Fruit fly (Drosophila melanogaster) whole organism, embryonic: ENCODE measurements around the gene nop5.

Experiments
- Bdp1 ChIP-seq: fragments of 200-800 bp; sonication (Bioruptor generic); optimal IDR thresholded peaks from 3 replicates; lab custom pipeline; 2016; ENCODE audit warnings: missing biosample characterization, missing genetic modification characterization
- Bteb2 ChIP-seq: fragments of 200-800 bp; sonication (Bioruptor generic); optimal IDR thresholded peaks from 2 replicates; lab custom pipeline; 2016; ENCODE audit warnings: missing biosample characterization, missing genetic modification characterization
- CG10274 ChIP-seq: fragments of 200-800 bp; sonication (Bioruptor generic); optimal IDR thresholded peaks from 3 replicates; lab custom pipeline; 2017; ENCODE audit warnings: missing biosample characterization, mild to moderate bottlenecking, missing genetic modification characterization
- CG10431 ChIP-seq: fragments of 200-800 bp; sonication (Bioruptor generic); optimal IDR thresholded peaks from 3 replicates; lab custom pipeline; 2018; ENCODE audit warnings: missing biosample characterization, mild to moderate bottlenecking, missing genetic modification characterization
- CG11560 ChIP-seq: fragments of 200-800 bp; sonication (Bioruptor generic); IDR thresholded peaks from 3 replicates; pipeline ENCODE4 v1.3.6; 2022; ENCODE audit warnings: missing biosample characterization, missing genetic modification characterization
- CG12104 ChIP-seq: fragments of 200-800 bp; sonication (Bioruptor generic); optimal IDR thresholded peaks from 3 replicates; lab custom pipeline; 2016; ENCODE audit warnings: missing biosample characterization, missing genetic modification characterization
- CG12299 ChIP-seq: fragments of 200-800 bp; sonication (Bioruptor generic); optimal IDR thresholded peaks from 2 replicates; lab custom pipeline; 2018; ENCODE audit warnings: missing biosample characterization, mild to moderate bottlenecking, missing genetic modification characterization
- CG15073 ChIP-seq: fragments of 200-800 bp; sonication (Bioruptor generic); optimal IDR thresholded peaks from 2 replicates; lab custom pipeline; 2016; ENCODE audit warnings: missing biosample characterization, missing genetic modification characterization
- CG1603 ChIP-seq: fragments of 200-800 bp; sonication (Bioruptor generic); optimal IDR thresholded peaks from 2 replicates; lab custom pipeline; 2019; ENCODE audit warnings: missing biosample characterization, mild to moderate bottlenecking, missing genetic modification characterization, moderate library complexity
- CG17186 ChIP-seq: fragments of 200-800 bp; sonication (Bioruptor generic); optimal IDR thresholded peaks from 3 replicates; lab custom pipeline; 2017; ENCODE audit warnings: missing biosample characterization, missing genetic modification reagents, missing genetic modification characterization
- CG17829 ChIP-seq: fragments of 200-800 bp; optimal IDR thresholded peaks from 2 replicates; lab custom pipeline; 2019; ENCODE audit warnings: missing biosample characterization, mild to moderate bottlenecking, missing genetic modification characterization, moderate library complexity
- CG18476 ChIP-seq: fragments of 200-800 bp; sonication (Bioruptor generic); optimal IDR thresholded peaks from 2 replicates; lab custom pipeline; 2016; ENCODE audit warnings: missing biosample characterization, mild to moderate bottlenecking, missing genetic modification characterization
- CG18619 ChIP-seq: fragments of 200-800 bp; sonication (Bioruptor generic); optimal IDR thresholded peaks from 3 replicates; lab custom pipeline; 2017; ENCODE audit warnings: missing biosample characterization, mild to moderate bottlenecking, missing genetic modification characterization
- CG30020 ChIP-seq: fragments of 200-800 bp; optimal IDR thresholded peaks from 2 replicates; lab custom pipeline; 2019; ENCODE audit warnings: missing biosample characterization, mild to moderate bottlenecking, missing genetic modification characterization, moderate library complexity
- CG32772 ChIP-seq: fragments of 200-800 bp; sonication (Bioruptor generic); IDR thresholded peaks from 2 replicates; pipeline ENCODE4 v1.3.6; 2022; ENCODE audit warnings: missing biosample characterization, missing genetic modification characterization
- CG3281 ChIP-seq: fragments of 200-800 bp; sonication (Bioruptor generic); optimal IDR thresholded peaks from 3 replicates; lab custom pipeline; 2017; ENCODE audit warnings: missing biosample characterization, mild to moderate bottlenecking, missing genetic modification characterization
- CG3407 ChIP-seq: fragments of 200-800 bp; sonication (Bioruptor generic); optimal IDR thresholded peaks from 2 replicates; lab custom pipeline; 2018; ENCODE audit warnings: missing biosample characterization, mild to moderate bottlenecking, missing genetic modification characterization
- CG7839 ChIP-seq: fragments of 200-800 bp; sonication (Bioruptor generic); optimal IDR thresholded peaks from 3 replicates; lab custom pipeline; 2018; ENCODE audit warnings: missing biosample characterization, mild to moderate bottlenecking, missing genetic modification characterization, moderate library complexity
- CG9727 ChIP-seq: fragments of 200-800 bp; sonication (Bioruptor generic); optimal IDR thresholded peaks from 3 replicates; lab custom pipeline; 2017; ENCODE audit warnings: missing biosample characterization, mild to moderate bottlenecking, missing genetic modification characterization
- Dbx ChIP-seq: fragments of 200-800 bp; sonication (Bioruptor generic); IDR thresholded peaks from 3 replicates; pipeline ENCODE4 v1.3.6; 2022; ENCODE audit warnings: missing biosample characterization, missing genetic modification characterization
- Deaf1 ChIP-seq: fragments of 200-800 bp; optimal IDR thresholded peaks from 3 replicates; lab custom pipeline; 2019; ENCODE audit warnings: missing biosample characterization, mild to moderate bottlenecking, missing genetic modification characterization, moderate library complexity
- Dp ChIP-seq: fragments of 200-800 bp; sonication (Bioruptor generic); optimal IDR thresholded peaks from 2 replicates; lab custom pipeline; 2018; ENCODE audit warnings: missing biosample characterization, mild to moderate bottlenecking, missing genetic modification characterization, moderate library complexity
- Fer1 ChIP-seq: fragments of 200-800 bp; sonication (Bioruptor generic); optimal IDR thresholded peaks from 2 replicates; lab custom pipeline; 2017; ENCODE audit warnings: missing biosample characterization, mild to moderate bottlenecking, missing genetic modification characterization
- Hmr ChIP-seq: fragments of 200-800 bp; sonication (Bioruptor generic); optimal IDR thresholded peaks from 3 replicates; lab custom pipeline; 2017; ENCODE audit warnings: mild to moderate bottlenecking, missing biosample characterization, missing genetic modification reagents, missing genetic modification characterization
- Hr39 ChIP-seq: fragments of >200 bp; optimal IDR thresholded peaks from 2 replicates; lab custom pipeline; 2017
- Hsf ChIP-seq: fragments of 200-800 bp; sonication (Bioruptor generic); optimal IDR thresholded peaks from 3 replicates; lab custom pipeline; 2016; ENCODE audit warnings: missing biosample characterization, missing genetic modification characterization
- NfI ChIP-seq: fragments of 200-800 bp; sonication (Bioruptor generic); optimal IDR thresholded peaks from 3 replicates; lab custom pipeline; 2018; ENCODE audit warnings: missing biosample characterization, mild to moderate bottlenecking, missing genetic modification characterization, moderate library complexity
- Pdp1 ChIP-seq, 2 experiments: fragments of 200-800 bp; sonication (Bioruptor generic); optimal IDR thresholded peaks; 3 replicates each; lab custom pipeline; 2016; ENCODE audit warnings: missing biosample characterization in 2 of 2, missing genetic modification characterization in 2 of 2, mild to moderate bottlenecking in 1 of 2, moderate library complexity in 1 of 2
- Spps ChIP-seq: fragments of 200-800 bp; sonication (Bioruptor generic); optimal IDR thresholded peaks from 2 replicates; lab custom pipeline; 2018; ENCODE audit warnings: missing biosample characterization, mild to moderate bottlenecking, missing genetic modification characterization
- Taf1 ChIP-seq: fragments of 200-800 bp; sonication (Bioruptor generic); IDR thresholded peaks from 2 replicates; pipeline ENCODE4 v1.3.6; 2022; ENCODE audit warnings: missing biosample characterization, missing genetic modification characterization
- ab ChIP-seq: fragments of 200-800 bp; sonication (Bioruptor generic); optimal IDR thresholded peaks from 2 replicates; lab custom pipeline; 2016; ENCODE audit warnings: missing biosample characterization, missing genetic modification characterization
- abd-A ChIP-seq: fragments of 200-800 bp; sonication (Bioruptor generic); optimal IDR thresholded peaks from 3 replicates; lab custom pipeline; 2019; ENCODE audit warnings: missing biosample characterization, mild to moderate bottlenecking, missing genetic modification characterization, moderate library complexity
- ase ChIP-seq: fragments of 200-800 bp; sonication (Bioruptor generic); IDR thresholded peaks from 3 replicates; pipeline ENCODE4 v1.3.6; 2022; ENCODE audit warnings: missing biosample characterization, missing genetic modification characterization
- bbx ChIP-seq: fragments of 200-800 bp; sonication (Bioruptor generic); IDR thresholded peaks from 2 replicates; pipeline ENCODE4 v1.3.6; 2022; ENCODE audit warnings: missing biosample characterization, missing genetic modification characterization; ENCODE audit not compliant: partially characterized antibody
- chif ChIP-seq, 2 experiments: fragments of 200-800 bp; sonication (Bioruptor generic); optimal IDR thresholded peaks; 3 replicates each; lab custom pipeline; 2016; ENCODE audit warnings: missing biosample characterization in 2 of 2, missing genetic modification characterization in 2 of 2
- disco-r ChIP-seq: fragments of 200-800 bp; sonication (Bioruptor generic); optimal IDR thresholded peaks from 2 replicates; lab custom pipeline; 2016; ENCODE audit warnings: missing biosample characterization, missing genetic modification characterization
- dysf ChIP-seq: fragments of 200-800 bp; sonication (Bioruptor generic); IDR thresholded peaks from 3 replicates; pipeline ENCODE4 v1.3.6; 2022; ENCODE audit warnings: missing biosample characterization, missing genetic modification characterization
- esg ChIP-seq: fragments of 200-800 bp; sonication (Bioruptor generic); conservative IDR thresholded peaks from 2 replicates; pipeline ENCODE4 v1.3.6; 2022; ENCODE audit warnings: missing biosample characterization, missing genetic modification characterization
- gsb-n ChIP-seq: fragments of 200-800 bp; sonication (Bioruptor generic); optimal IDR thresholded peaks from 3 replicates; lab custom pipeline; 2018; ENCODE audit warnings: missing biosample characterization, mild to moderate bottlenecking, missing genetic modification characterization
- kah ChIP-seq: fragments of 200-800 bp; sonication (Bioruptor generic); optimal IDR thresholded peaks from 2 replicates; lab custom pipeline; 2018; ENCODE audit warnings: missing biosample characterization, mild to moderate bottlenecking, missing genetic modification characterization
- mam ChIP-seq: fragments of 200-800 bp; sonication (Bioruptor generic); optimal IDR thresholded peaks from 3 replicates; lab custom pipeline; 2016; ENCODE audit warnings: missing biosample characterization, missing genetic modification characterization
- mirr ChIP-seq: fragments of 200-800 bp; sonication (Bioruptor generic); optimal IDR thresholded peaks from 3 replicates; lab custom pipeline; 2018; ENCODE audit warnings: missing biosample characterization, mild to moderate bottlenecking, missing genetic modification characterization
- odd ChIP-seq: fragments of 200-800 bp; sonication (Bioruptor generic); optimal IDR thresholded peaks from 2 replicates; lab custom pipeline; 2017; ENCODE audit warnings: missing biosample characterization, mild to moderate bottlenecking, missing genetic modification characterization
- repo ChIP-seq: fragments of 200-800 bp; sonication (Bioruptor generic); optimal IDR thresholded peaks from 2 replicates; lab custom pipeline; 2016; ENCODE audit warnings: missing biosample characterization, missing genetic modification characterization
- sim ChIP-seq: fragments of 200-800 bp; sonication (Bioruptor generic); IDR thresholded peaks from 2 replicates; pipeline ENCODE4 v1.3.6; 2022; ENCODE audit warnings: missing biosample characterization, missing genetic modification characterization
- slou ChIP-seq: fragments of 200-800 bp; sonication (Bioruptor generic); optimal IDR thresholded peaks from 3 replicates; lab custom pipeline; 2016; ENCODE audit warnings: missing biosample characterization, missing genetic modification characterization
- unpg ChIP-seq: fragments of 200-800 bp; sonication (Bioruptor generic); optimal IDR thresholded peaks from 3 replicates; lab custom pipeline; 2018; ENCODE audit warnings: missing biosample characterization, mild to moderate bottlenecking, missing genetic modification characterization, moderate library complexity
- vvl ChIP-seq: fragments of 200-800 bp; sonication (Bioruptor generic); IDR thresholded peaks from 2 replicates; pipeline ENCODE4 v1.3.6; 2022; ENCODE audit warnings: missing biosample characterization, missing genetic modification characterization
- zen2 ChIP-seq: fragments of 200-800 bp; sonication (Bioruptor generic); IDR thresholded peaks from 3 replicates; pipeline ENCODE4 v1.3.6; 2022; ENCODE audit warnings: missing biosample characterization, missing genetic modification characterization; ENCODE audit not compliant: partially characterized antibody
- zf30C ChIP-seq: fragments of 200-800 bp; sonication (Bioruptor generic); optimal IDR thresholded peaks from 3 replicates; lab custom pipeline; 2018; ENCODE audit warnings: missing biosample characterization, mild to moderate bottlenecking, missing genetic modification characterization

nop5 gene

dm6 chr2L:6968013-6968517 is 49.5 kb upstream of the nop5 start (continued):
- peak; percentile 6 for TF ChIP-seq CG30020
- TF ChIP-seq Deaf1 (tag; lab: Kevin White, UChicago), result peak; percentile 30
- peak; percentile 33 to 62 for TF ChIP-seq Pdp1 (GFP tag; optimal IDR thresholded peaks at IDR 0.05; lab: Kevin White, UChicago)
- peak; percentile 81; the same call in 1 of the 2 replicates for TF ChIP-seq bbx (GFP tag; lab: Robert Waterston, UW)
- no peak for TF ChIP-seq CG17186 (GFP tag; lab: Kevin White, UChicago)
- TF ChIP-seq Spps (tag; lab: Kevin White, UChicago), result no peak
- peak; percentile 77 for TF ChIP-seq vvl (GFP tag; lab: Robert Waterston, UW)
- peak; percentile 16; the same call in 1 of the 2 replicates for TF ChIP-seq CG32772 (GFP tag; lab: Robert Waterston, UW)
- no peak for TF ChIP-seq CG3407
- peak; percentile 69 for TF ChIP-seq CG1603 (tag; lab: Kevin White, UChicago)
- no peak for TF ChIP-seq mirr (GFP tag; lab: Kevin White, UChicago)
- no peak for TF ChIP-seq Dp (GFP tag; lab: Kevin White, UChicago)
- no peak for TF ChIP-seq CG12104 (GFP tag; lab: Kevin White, UChicago)
- TF ChIP-seq odd (GFP tag; lab: Kevin White, UChicago), result no peak
- TF ChIP-seq esg (GFP tag; lab: Robert Waterston, UW), result 0 out of 2 replicates have a peak, but pooled peaks have one; percentile 15
- TF ChIP-seq CG7839, result peak; percentile 61
- TF ChIP-seq NfI (GFP tag; lab: Kevin White, UChicago), result peak; percentile 34
- peak; percentile 46 for TF ChIP-seq CG9727 (GFP tag; lab: Kevin White, UChicago)
- TF ChIP-seq ase (GFP tag; lab: Robert Waterston, UW), result peak; percentile 4; the same call in 1 of the 3 replicates
- TF ChIP-seq Hr39 (lab: Kevin White, UChicago), result no peak
- TF ChIP-seq sim (GFP tag; lab: Robert Waterston, UW), result no peak
- peak; percentile 20 for TF ChIP-seq CG17829 (tag; lab: Kevin White, UChicago)
- peak; percentile 64 for TF ChIP-seq unpg (GFP tag; lab: Kevin White, UChicago)
- peak; percentile 42 for TF ChIP-seq Bteb2 (GFP tag; lab: Kevin White, UChicago)
- no peak for TF ChIP-seq Bdp1 (GFP tag; lab: Kevin White, UChicago)
- peak; percentile 55; the same call in 1 of the 3 replicates for TF ChIP-seq Dbx (GFP tag; lab: Robert Waterston, UW)
- no peak for TF ChIP-seq CG10274 (GFP tag; lab: Kevin White, UChicago)
- no peak for TF ChIP-seq zf30C (GFP tag; lab: Kevin White, UChicago)
- TF ChIP-seq disco-r (GFP tag; lab: Kevin White, UChicago), result no peak
- peak; percentile 23 for TF ChIP-seq repo (GFP tag; lab: Kevin White, UChicago)
- TF ChIP-seq CG12299, result peak; percentile 33
- TF ChIP-seq CG10431, result no peak
- TF ChIP-seq CG15073 (GFP tag; lab: Kevin White, UChicago), result no peak
- TF ChIP-seq zen2 (GFP tag; lab: Robert Waterston, UW), result peak; percentile 88
- TF ChIP-seq Hmr (GFP tag; lab: Kevin White, UChicago), result peak; percentile 52
- TF ChIP-seq gsb-n (tag; lab: Kevin White, UChicago), result peak; percentile 15
- no peak for TF ChIP-seq abd-A (tag; lab: Kevin White, UChicago)
- peak; percentile 18 for TF ChIP-seq CG3281
- TF ChIP-seq ab (GFP tag; lab: Kevin White, UChicago), result no peak
- no peak for TF ChIP-seq CG11560
- TF ChIP-seq dysf (GFP tag; lab: Robert Waterston, UW), result peak; percentile 48; the same call in 1 of the 3 replicates
- no peak for TF ChIP-seq slou (GFP tag; lab: Kevin White, UChicago)
- peak; percentile 63 for TF ChIP-seq Fer1 (GFP tag; lab: Kevin White, UChicago)
- no peak for TF ChIP-seq Taf1
- TF ChIP-seq chif (GFP tag; optimal IDR thresholded peaks at IDR 0.05; lab: Kevin White, UChicago), result peak in 1 of 2 experiments; percentile 56
- TF ChIP-seq CG18619 (GFP tag; lab: Kevin White, UChicago), result peak; percentile 41
- peak; percentile 43 for TF ChIP-seq mam (GFP tag; lab: Kevin White, UChicago)
- TF ChIP-seq kah (GFP tag; lab: Kevin White, UChicago), result no peak
- TF ChIP-seq Hsf (GFP tag; lab: Kevin White, UChicago), result peak; percentile 59
- TF ChIP-seq CG18476 (GFP tag; lab: Kevin White, UChicago), result peak; percentile 12
